Worm (Caenorhabditis elegans): ENCODE results near the gene hsp-110.

DNA sequence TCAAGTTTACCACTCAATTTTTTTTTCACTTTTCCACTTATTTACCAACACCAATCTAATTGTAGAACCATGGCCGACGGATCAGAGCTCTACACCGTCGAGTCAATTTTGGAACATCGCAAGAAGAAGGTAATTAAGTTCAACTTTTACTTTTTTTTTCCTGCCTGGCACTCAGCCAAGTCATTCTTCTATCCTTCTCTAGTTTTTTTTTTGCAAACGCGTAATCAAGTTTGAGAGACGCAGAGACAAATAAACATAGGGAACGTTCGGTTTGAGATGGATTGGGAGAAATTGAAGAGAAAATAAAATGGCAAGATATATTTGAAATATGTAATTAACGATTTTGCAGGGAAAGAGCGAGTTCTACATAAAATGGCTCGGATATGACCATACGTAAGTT, 20.4 kb downstream of the hsp-110 start, which contains the start of gene cec-1:
- no peak for TF ChIP-seq pag-3 (tag; optimal IDR thresholded peaks at IDR 0.05; ENCODE audit: borderline replicate concordance)
- TF ChIP-seq sox-4 (tag; optimal IDR thresholded peaks at IDR 0.05): no peak
- TF ChIP-seq ztf-16 (tag; optimal IDR thresholded peaks at IDR 0.05): no peak
- TF ChIP-seq mec-3 (tag; optimal IDR thresholded peaks at IDR 0.05; ENCODE audit: borderline replicate concordance): no peak
- TF ChIP-seq hlh-15 (tag; optimal IDR thresholded peaks at IDR 0.05): no peak
- TF ChIP-seq ets-4 (tag; optimal IDR thresholded peaks at IDR 0.05): no peak
- no peak for TF ChIP-seq eyg-1 (tag; optimal IDR thresholded peaks at IDR 0.05)
- no peak for TF ChIP-seq nhr-11 (tag; optimal IDR thresholded peaks at IDR 0.05)
- no peak for TF ChIP-seq lin-11 (tag; optimal IDR thresholded peaks at IDR 0.05)
